Fruit fly (Drosophila melanogaster) whole organism, embryonic: Measurements from ENCODE around the gene CG33543.
A peak's percentile ranks its signal among the peaks of the same experiment; 100 is the strongest.

Experiments used
- Bdp1 ChIP-seq: fragments of 200-800 bp; sonication (Bioruptor generic); optimal IDR thresholded peaks from 3 replicates; lab custom pipeline; 2016; ENCODE audit warnings: missing biosample characterization, missing genetic modification characterization
- Bgb ChIP-seq: fragments of 200-800 bp; sonication (Bioruptor generic); IDR thresholded peaks from 2 replicates; pipeline ENCODE4 v1.3.6; 2022; ENCODE audit warnings: missing biosample characterization, missing genetic modification characterization; ENCODE audit not compliant: partially characterized antibody
- CG10654 ChIP-seq: fragments of 200-800 bp; sonication (Bioruptor generic); optimal IDR thresholded peaks from 2 replicates; lab custom pipeline; 2016; ENCODE audit warnings: missing biosample characterization, missing genetic modification characterization
- CG11093 ChIP-seq: fragments of 200-800 bp; sonication (Bioruptor generic); IDR thresholded peaks from 3 replicates; pipeline ENCODE4 v1.3.6; 2022; ENCODE audit warnings: missing biosample characterization, missing genetic modification characterization
- CG11504 ChIP-seq: fragments of 200-800 bp; sonication (Bioruptor generic); optimal IDR thresholded peaks from 3 replicates; lab custom pipeline; 2019; ENCODE audit warnings: missing biosample characterization, mild to moderate bottlenecking, missing genetic modification characterization, moderate library complexity
- CG13296 ChIP-seq: fragments of 200-800 bp; sonication (Bioruptor generic); optimal IDR thresholded peaks from 3 replicates; lab custom pipeline; 2018; ENCODE audit warnings: missing biosample characterization, mild to moderate bottlenecking, missing genetic modification characterization
- CG16813 ChIP-seq: fragments of 200-800 bp; sonication (Bioruptor generic); IDR thresholded peaks from 3 replicates; pipeline ENCODE4 v1.3.6; 2022; ENCODE audit warnings: missing biosample characterization, missing genetic modification characterization; ENCODE audit not compliant: partially characterized antibody
- CG42726 ChIP-seq: fragments of 200-800 bp; sonication (Bioruptor generic); IDR thresholded peaks from 2 replicates; pipeline ENCODE4 v1.3.6; 2022; ENCODE audit warnings: missing biosample characterization, missing genetic modification characterization; ENCODE audit not compliant: partially characterized antibody
- CG4820 ChIP-seq: fragments of 200-800 bp; sonication (Bioruptor generic); optimal IDR thresholded peaks from 3 replicates; lab custom pipeline; 2016; ENCODE audit warnings: missing biosample characterization, missing genetic modification characterization
- CG6254 ChIP-seq: fragments of 200-800 bp; sonication (Bioruptor generic); optimal IDR thresholded peaks from 3 replicates; lab custom pipeline; 2017; ENCODE audit warnings: mild to moderate bottlenecking, missing biosample characterization, missing genetic modification reagents, missing genetic modification characterization
- CG6791 ChIP-seq: fragments of 200-800 bp; sonication (Bioruptor generic); IDR thresholded peaks from 3 replicates; pipeline ENCODE4 v1.3.6; 2022; ENCODE audit warnings: missing biosample characterization, missing genetic modification characterization; ENCODE audit not compliant: partially characterized antibody
- CG7357 ChIP-seq: fragments of 200-800 bp; sonication (Bioruptor generic); IDR thresholded peaks from 3 replicates; pipeline ENCODE4 v1.3.6; 2022; ENCODE audit warnings: missing biosample characterization, missing genetic modification characterization
- CG7963 ChIP-seq: fragments of 200-800 bp; sonication (Bioruptor generic); IDR thresholded peaks from 3 replicates; pipeline ENCODE4 v1.3.6; 2022; ENCODE audit warnings: missing biosample characterization, missing genetic modification characterization; ENCODE audit not compliant: partially characterized antibody
- Eip74EF ChIP-seq, 2 experiments: fragments of 200-800 bp in 1 of 2; fragments of >200 bp in 1 of 2; sonication (Bioruptor generic) in 1 of 2; optimal IDR thresholded peaks; 2 replicates each; lab custom pipeline; 2017 to 2019; ENCODE audit warnings: missing biosample characterization in 2 of 2, missing genetic modification characterization in 2 of 2, mild to moderate bottlenecking in 1 of 2, moderate library complexity in 1 of 2
- HLH4C ChIP-seq: fragments of 200-800 bp; sonication (Bioruptor generic); IDR thresholded peaks from 3 replicates; pipeline ENCODE4 v1.3.6; 2022; ENCODE audit warnings: missing biosample characterization, missing genetic modification characterization; ENCODE audit not compliant: partially characterized antibody
- Hmx ChIP-seq: fragments of 200-800 bp; sonication (Bioruptor generic); optimal IDR thresholded peaks from 2 replicates; lab custom pipeline; 2016; ENCODE audit warnings: missing biosample characterization, missing genetic modification characterization
- Hr51 ChIP-seq, 2 experiments: fragments of 200-800 bp; sonication (Bioruptor generic); optimal IDR thresholded peaks; 2 replicates in 1 of 2; 3 replicates in 1 of 2; lab custom pipeline; 2016 to 2018; ENCODE audit warnings: missing biosample characterization in 2 of 2, missing genetic modification characterization in 2 of 2, mild to moderate bottlenecking in 1 of 2, moderate library complexity in 1 of 2
- Hsf ChIP-seq: fragments of 200-800 bp; sonication (Bioruptor generic); optimal IDR thresholded peaks from 3 replicates; lab custom pipeline; 2016; ENCODE audit warnings: missing biosample characterization, missing genetic modification characterization
- NFAT ChIP-seq: fragments of 200-800 bp; sonication (Bioruptor generic); IDR thresholded peaks from 2 replicates; pipeline ENCODE4 v1.3.6; 2022; ENCODE audit warnings: missing biosample characterization, missing genetic modification characterization
- Sox100B ChIP-seq: fragments of 200-800 bp; sonication (Bioruptor generic); optimal IDR thresholded peaks from 3 replicates; lab custom pipeline; 2018; ENCODE audit warnings: missing biosample characterization, mild to moderate bottlenecking, missing genetic modification characterization
- Sry-δ ChIP-seq: fragments of 200-800 bp; sonication (Bioruptor generic); optimal IDR thresholded peaks from 2 replicates; lab custom pipeline; 2016; ENCODE audit warnings: missing biosample characterization, missing genetic modification characterization
- TFAM ChIP-seq: fragments of 200-800 bp; sonication (Bioruptor generic); optimal IDR thresholded peaks from 2 replicates; lab custom pipeline; 2017; ENCODE audit warnings: missing biosample characterization, missing genetic modification characterization, inconsistent platforms
- amos ChIP-seq: fragments of 200-800 bp; sonication (Bioruptor generic); IDR thresholded peaks from 2 replicates; pipeline ENCODE4 v1.3.6; 2022; ENCODE audit warnings: missing biosample characterization, missing genetic modification characterization; ENCODE audit not compliant: partially characterized antibody
- ato ChIP-seq: fragments of 200-800 bp; sonication (Bioruptor generic); IDR thresholded peaks from 2 replicates; pipeline ENCODE4 v1.3.6; 2022; ENCODE audit warnings: missing biosample characterization, missing genetic modification characterization; ENCODE audit not compliant: partially characterized antibody
- bbx ChIP-seq: fragments of 200-800 bp; sonication (Bioruptor generic); IDR thresholded peaks from 2 replicates; pipeline ENCODE4 v1.3.6; 2022; ENCODE audit warnings: missing biosample characterization, missing genetic modification characterization; ENCODE audit not compliant: partially characterized antibody
- cg ChIP-seq: fragments of 200-800 bp; sonication (Bioruptor generic); optimal IDR thresholded peaks from 3 replicates; lab custom pipeline; 2019; ENCODE audit warnings: missing biosample characterization, mild to moderate bottlenecking, missing genetic modification characterization, moderate library complexity
- dan ChIP-seq: fragments of 200-800 bp; sonication (Bioruptor generic); IDR thresholded peaks from 2 replicates; pipeline ENCODE4 v1.3.6; 2022; ENCODE audit warnings: missing biosample characterization, missing genetic modification characterization
- danr ChIP-seq: fragments of 200-800 bp; sonication (Bioruptor generic); IDR thresholded peaks from 2 replicates; pipeline ENCODE4 v1.3.6; 2022; ENCODE audit warnings: missing biosample characterization, missing genetic modification characterization
- dimm ChIP-seq: fragments of 200-800 bp; sonication (Bioruptor generic); IDR thresholded peaks from 2 replicates; pipeline ENCODE4 v1.3.6; 2022; ENCODE audit warnings: missing biosample characterization, missing genetic modification characterization
- fru ChIP-seq: fragments of >200 bp; optimal IDR thresholded peaks from 2 replicates; lab custom pipeline; 2017
- ftz-f1 ChIP-seq: fragments of 200-800 bp; sonication (Bioruptor generic); optimal IDR thresholded peaks from 2 replicates; lab custom pipeline; 2016; ENCODE audit warnings: missing biosample characterization, missing genetic modification characterization
- hb ChIP-seq: fragments of 200-800 bp; sonication (Bioruptor generic); IDR thresholded peaks from 3 replicates; pipeline ENCODE4 v1.3.6; 2022; ENCODE audit warnings: missing biosample characterization, missing genetic modification characterization; ENCODE audit not compliant: partially characterized antibody
- hbn ChIP-seq: fragments of 200-800 bp; sonication (Bioruptor generic); IDR thresholded peaks from 2 replicates; pipeline ENCODE4 v1.3.6; 2022; ENCODE audit warnings: missing biosample characterization, missing genetic modification characterization; ENCODE audit not compliant: partially characterized antibody
- ind ChIP-seq: fragments of 200-800 bp; sonication (Bioruptor generic); optimal IDR thresholded peaks from 3 replicates; lab custom pipeline; 2016; ENCODE audit warnings: missing biosample characterization, missing genetic modification characterization
- inv ChIP-seq: fragments of 200-800 bp; sonication (Bioruptor generic); IDR thresholded peaks from 2 replicates; pipeline ENCODE4 v1.3.6; 2022; ENCODE audit warnings: missing biosample characterization, missing genetic modification characterization; ENCODE audit not compliant: partially characterized antibody
- mld ChIP-seq: fragments of 200-800 bp; sonication (Bioruptor generic); IDR thresholded peaks from 3 replicates; pipeline ENCODE4 v1.3.6; 2022; ENCODE audit warnings: missing biosample characterization, missing genetic modification characterization; ENCODE audit not compliant: partially characterized antibody
- nerfin-1 ChIP-seq: fragments of 200-800 bp; sonication (Bioruptor generic); optimal IDR thresholded peaks from 3 replicates; lab custom pipeline; 2019; ENCODE audit warnings: missing biosample characterization, mild to moderate bottlenecking, missing genetic modification characterization, moderate library complexity
- otp ChIP-seq: fragments of 200-800 bp; sonication (Bioruptor generic); IDR thresholded peaks from 3 replicates; pipeline ENCODE4, ENCODE4 v1.3.6; 2022; ENCODE audit warnings: missing biosample characterization, missing genetic modification characterization
- peb ChIP-seq: fragments of 200-800 bp; sonication (Bioruptor generic); IDR thresholded peaks from 2 replicates; pipeline ENCODE4 v1.3.6; 2022; ENCODE audit warnings: missing biosample characterization, missing genetic modification characterization
- slbo ChIP-seq: fragments of 200-800 bp; sonication (Bioruptor generic); IDR thresholded peaks from 2 replicates; pipeline ENCODE4 v1.3.6; 2022; ENCODE audit warnings: missing biosample characterization, missing genetic modification characterization
- slou ChIP-seq: fragments of 200-800 bp; sonication (Bioruptor generic); optimal IDR thresholded peaks from 3 replicates; lab custom pipeline; 2016; ENCODE audit warnings: missing biosample characterization, missing genetic modification characterization
- sna ChIP-seq: fragments of 200-800 bp; sonication (Bioruptor generic); IDR thresholded peaks from 2 replicates; pipeline ENCODE4 v1.3.6; 2022; ENCODE audit warnings: missing biosample characterization, missing genetic modification characterization; ENCODE audit not compliant: partially characterized antibody
- tna ChIP-seq: fragments of 200-800 bp; sonication (Bioruptor generic); IDR thresholded peaks from 2 replicates; pipeline ENCODE4 v1.3.6; 2022; ENCODE audit warnings: missing biosample characterization, missing genetic modification characterization; ENCODE audit not compliant: partially characterized antibody
- vnd ChIP-seq: fragments of 200-800 bp; sonication (Bioruptor generic); IDR thresholded peaks from 3 replicates; pipeline ENCODE4 v1.3.6; 2022; ENCODE audit warnings: missing biosample characterization, missing genetic modification characterization; ENCODE audit not compliant: partially characterized antibody
- zen2 ChIP-seq: fragments of 200-800 bp; sonication (Bioruptor generic); IDR thresholded peaks from 3 replicates; pipeline ENCODE4 v1.3.6; 2022; ENCODE audit warnings: missing biosample characterization, missing genetic modification characterization; ENCODE audit not compliant: partially characterized antibody

Gene CG33543

DNA sequence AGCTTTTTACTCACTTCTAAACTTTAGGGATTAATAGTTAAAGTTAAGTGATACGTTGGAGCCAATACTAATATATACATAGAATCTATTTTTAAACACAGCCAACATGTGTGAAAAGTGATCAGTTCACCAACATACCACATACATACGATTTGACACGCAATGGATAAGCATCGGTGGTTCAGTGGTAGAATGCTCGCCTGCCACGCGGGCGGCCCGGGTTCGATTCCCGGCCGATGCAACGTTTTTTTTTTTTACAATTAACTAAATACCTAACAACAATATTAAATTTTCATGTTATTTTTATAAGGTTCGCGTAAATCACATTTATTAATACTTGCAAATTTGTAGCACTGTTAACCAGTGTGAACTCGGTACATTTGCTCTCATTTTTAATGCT lies 25.4 kb upstream of the CG33543 start (continued):
- TF ChIP-seq Hr51 (GFP tag; optimal IDR thresholded peaks at IDR 0.05; lab: Kevin White, UChicago) (no peak), Bdp1 (peak; percentile 97), nerfin-1 (no peak), dan (GFP tag; lab: Robert Waterston, UW) (no peak), CG13296 (GFP tag; lab: Kevin White, UChicago) (no peak), danr (no peak), CG7963 (GFP tag; lab: Robert Waterston, UW) (peak; percentile 64; the same call in 2 of the 3 replicates), CG11093 (GFP tag; lab: Robert Waterston, UW) (no peak), sna (GFP tag; lab: Robert Waterston, UW) (peak; percentile 54; the same call in 1 of the 2 replicates), CG6254 (GFP tag; lab: Kevin White, UChicago) (no peak), Bgb (GFP tag; lab: Robert Waterston, UW) (peak; percentile 68), CG4820 (GFP tag; lab: Kevin White, UChicago) (no peak), peb (GFP tag; lab: Robert Waterston, UW) (no peak), CG11504 (tag; lab: Kevin White, UChicago) (no peak), bbx (peak; percentile 71; the same call in 1 of the 2 replicates), Hsf (GFP tag; lab: Kevin White, UChicago) (no peak), Hmx (GFP tag; lab: Kevin White, UChicago) (no peak), hbn (peak; percentile 51; the same call in 1 of the 2 replicates), inv (peak; percentile 36; the same call in 1 of the 2 replicates), amos (GFP tag; lab: Robert Waterston, UW) (peak; percentile 71; the same call in 1 of the 2 replicates), TFAM (no peak), cg (GFP tag; lab: Kevin White, UChicago) (peak; percentile 26), NFAT (GFP tag; lab: Robert Waterston, UW) (no peak), dimm (no peak), Eip74EF (GFP tag; optimal IDR thresholded peaks at IDR 0.05; lab: Kevin White, UChicago) (no peak), ftz-f1 (GFP tag; lab: Kevin White, UChicago) (no peak), zen2 (GFP tag; lab: Robert Waterston, UW) (0 out of 3 replicates have a peak, but pooled peaks have one; percentile 27), tna (GFP tag; lab: Robert Waterston, UW) (peak; percentile 64), hb (GFP tag; lab: Robert Waterston, UW) (peak; percentile 64; the same call in 1 of the 3 replicates), CG16813 (GFP tag; lab: Robert Waterston, UW) (peak; percentile 77), otp (GFP tag; lab: Robert Waterston, UW) (no peak), Sox100B (GFP tag; lab: Kevin White, UChicago) (no peak), CG42726 (peak; percentile 71; the same call in 1 of the 2 replicates), slbo (no peak), CG7357 (GFP tag; lab: Robert Waterston, UW) (no peak), vnd (peak; percentile 49; the same call in 2 of the 3 replicates), mld (GFP tag; lab: Robert Waterston, UW) (peak; percentile 87), ind (GFP tag; lab: Kevin White, UChicago) (no peak), fru (lab: Kevin White, UChicago) (no peak), CG6791 (GFP tag; lab: Robert Waterston, UW) (peak; percentile 86), HLH4C (GFP tag; lab: Robert Waterston, UW) (peak; percentile 42; the same call in 1 of the 3 replicates), Sry-δ (GFP tag; lab: Kevin White, UChicago) (no peak), slou (GFP tag; lab: Kevin White, UChicago) (no peak), CG10654 (no peak), ato (GFP tag; lab: Robert Waterston, UW) (peak; percentile 77)
